Worm (Caenorhabditis elegans): ENCODE data around the gene nas-39.

Gene nas-39

DNA sequence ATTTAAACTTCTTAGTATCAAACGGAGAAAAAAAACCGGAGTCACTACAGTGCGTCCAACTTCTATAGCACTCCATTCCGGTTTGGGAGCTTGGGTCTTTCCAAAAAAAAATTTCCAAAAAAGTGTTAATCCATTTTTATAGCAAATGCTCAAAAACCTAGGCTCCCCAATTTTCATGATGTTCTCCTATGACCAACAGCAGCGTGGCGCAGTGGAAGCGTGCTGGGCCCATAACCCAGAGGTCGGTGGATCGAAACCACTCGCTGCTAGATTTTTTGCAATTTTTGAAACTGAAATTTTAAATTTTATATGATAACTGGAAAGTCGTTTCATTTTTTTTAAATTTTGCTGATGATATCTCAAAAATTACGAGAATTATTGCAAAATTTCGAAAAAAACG lies 15.8 kb upstream of the nas-39 start (continued):
- TF ChIP-seq hmg-20 (GFP tag; IDR thresholded peaks at IDR 0.05), result no peak
- no peak for TF ChIP-seq sea-2 (GFP tag; IDR thresholded peaks at IDR 0.05)
- TF ChIP-seq rec-8 (tag; optimal IDR thresholded peaks at IDR 0.05), result no peak
- no peak for TF ChIP-seq madf-10 (tag; optimal IDR thresholded peaks at IDR 0.05)
- TF ChIP-seq F10E7.11 (tag; optimal IDR thresholded peaks at IDR 0.05), result no peak
- TF ChIP-seq bed-1 (GFP tag; IDR thresholded peaks at IDR 0.05), result no peak
- TF ChIP-seq attf-5 (GFP tag; optimal IDR thresholded peaks at IDR 0.05), result no peak
- TF ChIP-seq xnd-1 (tag; optimal IDR thresholded peaks at IDR 0.05), result no peak
- TF ChIP-seq nhr-120 (GFP tag; IDR thresholded peaks at IDR 0.05), result no peak
- no peak for TF ChIP-seq F57A8.1 (GFP tag; optimal IDR thresholded peaks at IDR 0.05)
- TF ChIP-seq F23B12.7 (tag; optimal IDR thresholded peaks at IDR 0.05; ENCODE audit: insufficient read depth), result no peak
- no peak for TF ChIP-seq madf-8 (GFP tag; conservative IDR thresholded peaks at IDR 0.05)
- TF ChIP-seq ceh-100 (GFP tag; IDR thresholded peaks at IDR 0.05), result no peak
- no peak for TF ChIP-seq nfyb-1 (GFP tag; IDR thresholded peaks at IDR 0.05)
- TF ChIP-seq unc-130 (GFP tag; optimal IDR thresholded peaks at IDR 0.05), result no peak
- no peak for TF ChIP-seq ztf-25 (GFP tag; IDR thresholded peaks at IDR 0.05)
- no peak for TF ChIP-seq ztf-6 (GFP tag; IDR thresholded peaks at IDR 0.05)
- no peak for TF ChIP-seq ekl-4 (GFP tag; IDR thresholded peaks at IDR 0.05)
- no peak for TF ChIP-seq ccch-3 (GFP tag; optimal IDR thresholded peaks at IDR 0.05)
- no peak for TF ChIP-seq C17E4.6 (GFP tag; IDR thresholded peaks at IDR 0.05)
- TF ChIP-seq gei-17 (GFP tag; optimal IDR thresholded peaks at IDR 0.05), result no peak
- no peak for TF ChIP-seq C06A6.2 (GFP tag; conservative IDR thresholded peaks at IDR 0.05)
- no peak for TF ChIP-seq ets-4 (GFP tag; optimal IDR thresholded peaks at IDR 0.05)
- TF ChIP-seq F39B2.1 (GFP tag; IDR thresholded peaks at IDR 0.05), result no peak
- TF ChIP-seq Y95B8A.8 (GFP tag; IDR thresholded peaks at IDR 0.05), result no peak
- TF ChIP-seq ceh-27 (GFP tag; optimal IDR thresholded peaks at IDR 0.05), result no peak
- TF ChIP-seq ceh-79 (tag; optimal IDR thresholded peaks at IDR 0.05), result no peak
- peak; percentile 50 for TF ChIP-seq snpc-1.3 (tag; optimal IDR thresholded peaks at IDR 0.05; ENCODE audit: insufficient read depth)
- no peak for TF ChIP-seq cebp-2 (GFP tag; IDR thresholded peaks at IDR 0.05)
- TF ChIP-seq aptf-3 (GFP tag; IDR thresholded peaks at IDR 0.05), result no peak
- no peak for TF ChIP-seq attf-6 (GFP tag; IDR thresholded peaks at IDR 0.05)
- peak; percentile 21 for TF ChIP-seq nhr-90 (tag; optimal IDR thresholded peaks at IDR 0.05)
- no peak for TF ChIP-seq bed-2 (GFP tag; IDR thresholded peaks at IDR 0.05)
- TF ChIP-seq let-607 (tag; optimal IDR thresholded peaks at IDR 0.05), result no peak
- no peak for TF ChIP-seq mel-28 (tag; optimal IDR thresholded peaks at IDR 0.05; ENCODE audit: borderline replicate concordance)
- TF ChIP-seq tbp1 (GFP tag; optimal IDR thresholded peaks at IDR 0.05), result peak; percentile 81
- TF ChIP-seq mcd-1 (GFP tag; IDR thresholded peaks at IDR 0.05), result no peak
- TF ChIP-seq nfya-2 (GFP tag; IDR thresholded peaks at IDR 0.05), result no peak
- 0 out of 2 replicates have a peak, but pooled peaks have one; percentile 46 for TF ChIP-seq Y53G8AR.9 (GFP tag; conservative IDR thresholded peaks at IDR 0.05)
- no peak for TF ChIP-seq ZK185.1 (tag; optimal IDR thresholded peaks at IDR 0.05; ENCODE audit: poor library complexity, severe bottlenecking)
- TF ChIP-seq snpc-3.4 (tag; optimal IDR thresholded peaks at IDR 0.05), result peak; percentile 23
- TF ChIP-seq nhr-27 (tag; optimal IDR thresholded peaks at IDR 0.05), result no peak
- no peak for TF ChIP-seq B0336.3 (GFP tag; IDR thresholded peaks at IDR 0.05)
- no peak for TF ChIP-seq lin-40 (tag; optimal IDR thresholded peaks at IDR 0.05)
- TF ChIP-seq ama-1 (optimal IDR thresholded peaks at IDR 0.05), result no peak
- peak in 1 of 2 experiments; percentile 11 for TF ChIP-seq ama-1 (GFP tag; optimal IDR thresholded peaks at IDR 0.05)
- TF ChIP-seq B0035.1 (tag; optimal IDR thresholded peaks at IDR 0.05), result no peak
- TF ChIP-seq dpl-1 (GFP tag; optimal IDR thresholded peaks at IDR 0.05), result no peak
- no peak for TF ChIP-seq hsf-1 (GFP tag; IDR thresholded peaks at IDR 0.05)

All from whole organism, young adult.